Fruit fly (Drosophila melanogaster) whole organism, embryonic: ENCODE data around the gene Nrx-IV.

Experiments
- ATbp ChIP-seq: fragments of 200-800 bp; sonication (Bioruptor generic); optimal IDR thresholded peaks from 2 replicates; lab custom pipeline; 2017; ENCODE audit warnings: missing biosample characterization, mild to moderate bottlenecking, missing genetic modification characterization, missing genetic modification reagents
- Ada2b ChIP-seq: fragments of 200-800 bp; sonication (Bioruptor generic); IDR thresholded peaks from 2 replicates; pipeline ENCODE4 v1.3.6; 2022; ENCODE audit warnings: missing biosample characterization, missing genetic modification characterization
- CG11247 ChIP-seq: fragments of 200-800 bp; sonication (Bioruptor generic); IDR thresholded peaks from 2 replicates; pipeline ENCODE4 v1.3.6; 2022; ENCODE audit warnings: missing biosample characterization, missing genetic modification characterization
- CG12104 ChIP-seq: fragments of 200-800 bp; sonication (Bioruptor generic); optimal IDR thresholded peaks from 3 replicates; lab custom pipeline; 2016; ENCODE audit warnings: missing biosample characterization, missing genetic modification characterization
- CG14014 ChIP-seq: fragments of 200-800 bp; sonication (Bioruptor generic); IDR thresholded peaks from 2 replicates; pipeline ENCODE4 v1.3.6; 2022; ENCODE audit warnings: missing biosample characterization, missing genetic modification characterization
- CG1529 ChIP-seq: fragments of 200-800 bp; sonication (Bioruptor generic); optimal IDR thresholded peaks from 3 replicates; lab custom pipeline; 2018; ENCODE audit warnings: missing biosample characterization, missing genetic modification characterization
- CG15514 ChIP-seq: fragments of 200-800 bp; sonication (Bioruptor generic); optimal IDR thresholded peaks from 3 replicates; lab custom pipeline; 2017; ENCODE audit warnings: missing biosample characterization, missing genetic modification characterization, mild to moderate bottlenecking, moderate library complexity, missing genetic modification reagents
- CG18619 ChIP-seq: fragments of 200-800 bp; sonication (Bioruptor generic); optimal IDR thresholded peaks from 3 replicates; lab custom pipeline; 2017; ENCODE audit warnings: missing biosample characterization, mild to moderate bottlenecking, missing genetic modification characterization
- CG18764 ChIP-seq: fragments of 200-800 bp; sonication (Bioruptor generic); optimal IDR thresholded peaks from 3 replicates; lab custom pipeline; 2016; ENCODE audit warnings: missing biosample characterization, missing genetic modification characterization
- CG2889 ChIP-seq: fragments of 200-800 bp; sonication (Bioruptor generic); IDR thresholded peaks from 3 replicates; pipeline ENCODE4 v1.3.6; 2022; ENCODE audit warnings: missing biosample characterization, missing genetic modification characterization
- CG30020 ChIP-seq: fragments of 200-800 bp; optimal IDR thresholded peaks from 2 replicates; lab custom pipeline; 2019; ENCODE audit warnings: missing biosample characterization, mild to moderate bottlenecking, missing genetic modification characterization, moderate library complexity
- CG31388 ChIP-seq: fragments of 200-800 bp; sonication (Bioruptor generic); optimal IDR thresholded peaks from 2 replicates; lab custom pipeline; 2016; ENCODE audit warnings: missing biosample characterization, missing genetic modification characterization
- CG33557 ChIP-seq: fragments of 200-800 bp; sonication (Bioruptor generic); optimal IDR thresholded peaks from 2 replicates; lab custom pipeline; 2019; ENCODE audit warnings: missing biosample characterization, mild to moderate bottlenecking, missing genetic modification characterization, moderate library complexity
- CG34376 ChIP-seq: fragments of 200-800 bp; sonication (Bioruptor generic); optimal IDR thresholded peaks from 2 replicates; lab custom pipeline; 2018; ENCODE audit warnings: missing biosample characterization, mild to moderate bottlenecking, missing genetic modification characterization
- CG4707 ChIP-seq: fragments of 200-800 bp; sonication (Bioruptor generic); optimal IDR thresholded peaks from 2 replicates; lab custom pipeline; 2018; ENCODE audit warnings: missing biosample characterization, mild to moderate bottlenecking, missing genetic modification characterization, moderate library complexity
- CG9727 ChIP-seq: fragments of 200-800 bp; sonication (Bioruptor generic); optimal IDR thresholded peaks from 3 replicates; lab custom pipeline; 2017; ENCODE audit warnings: missing biosample characterization, mild to moderate bottlenecking, missing genetic modification characterization
- CTCF ChIP-seq: fragments of 200-800 bp; sonication (Bioruptor generic); optimal IDR thresholded peaks from 2 replicates; lab custom pipeline; 2017; ENCODE audit warnings: missing biosample characterization, mild to moderate bottlenecking, missing genetic modification characterization, moderate library complexity
- D19A ChIP-seq: fragments of 200-800 bp; optimal IDR thresholded peaks from 3 replicates; lab custom pipeline; 2019; ENCODE audit warnings: missing biosample characterization, mild to moderate bottlenecking, missing genetic modification characterization, moderate library complexity
- Dip2 ChIP-seq: fragments of 200-800 bp; sonication (Bioruptor generic); IDR thresholded peaks from 2 replicates; pipeline ENCODE4 v1.3.6; 2022; ENCODE audit warnings: missing biosample characterization, missing genetic modification characterization
- Fer3 ChIP-seq: fragments of 200-800 bp; sonication (Bioruptor generic); optimal IDR thresholded peaks from 2 replicates; lab custom pipeline; 2018; ENCODE audit warnings: missing biosample characterization, mild to moderate bottlenecking, missing genetic modification characterization, moderate library complexity
- Hr3 ChIP-seq: fragments of 200-800 bp; sonication (Bioruptor generic); optimal IDR thresholded peaks from 3 replicates; lab custom pipeline; 2016; ENCODE audit warnings: missing biosample characterization, missing genetic modification characterization
- Hr39 ChIP-seq: fragments of >200 bp; optimal IDR thresholded peaks from 2 replicates; lab custom pipeline; 2017
- MBD-R2 ChIP-seq: fragments of 200-800 bp; sonication (Bioruptor generic); IDR thresholded peaks from 2 replicates; pipeline ENCODE4 v1.3.6; 2022; ENCODE audit warnings: missing biosample characterization, missing genetic modification characterization
- Nf-YC ChIP-seq: fragments of 200-800 bp; optimal IDR thresholded peaks from 3 replicates; lab custom pipeline; 2019; ENCODE audit warnings: missing biosample characterization, mild to moderate bottlenecking, missing genetic modification characterization, moderate library complexity
- Opbp ChIP-seq: fragments of 200-800 bp; sonication (Bioruptor generic); IDR thresholded peaks from 3 replicates; pipeline ENCODE4 v1.3.6; 2022; ENCODE audit warnings: missing biosample characterization, missing genetic modification characterization; ENCODE audit not compliant: partially characterized antibody
- Pdp1 ChIP-seq, 2 experiments: fragments of 200-800 bp; sonication (Bioruptor generic); optimal IDR thresholded peaks; 3 replicates each; lab custom pipeline; 2016; ENCODE audit warnings: missing biosample characterization in 2 of 2, missing genetic modification characterization in 2 of 2, mild to moderate bottlenecking in 1 of 2, moderate library complexity in 1 of 2
- Ravus ChIP-seq: fragments of 200-800 bp; sonication (Bioruptor generic); IDR thresholded peaks from 2 replicates; pipeline ENCODE4 v1.3.6; 2022; ENCODE audit warnings: missing biosample characterization, missing genetic modification characterization
- Six4 ChIP-seq: fragments of 200-800 bp; sonication (Bioruptor generic); optimal IDR thresholded peaks from 2 replicates; lab custom pipeline; 2016; ENCODE audit warnings: missing biosample characterization, missing genetic modification characterization
- ase ChIP-seq: fragments of 200-800 bp; sonication (Bioruptor generic); IDR thresholded peaks from 3 replicates; pipeline ENCODE4 v1.3.6; 2022; ENCODE audit warnings: missing biosample characterization, missing genetic modification characterization
- bab2 ChIP-seq: fragments of 200-800 bp; sonication (Bioruptor generic); optimal IDR thresholded peaks from 2 replicates; lab custom pipeline; 2016; ENCODE audit warnings: missing biosample characterization, missing genetic modification characterization
- cas ChIP-seq: fragments of 200-800 bp; sonication (Bioruptor generic); IDR thresholded peaks from 2 replicates; pipeline ENCODE4 v1.3.6; 2022; ENCODE audit warnings: missing biosample characterization, missing genetic modification characterization
- croc ChIP-seq: fragments of 200-800 bp; sonication (Bioruptor generic); conservative IDR thresholded peaks from 3 replicates; pipeline ENCODE4 v1.3.6; 2022; ENCODE audit warnings: missing biosample characterization, missing genetic modification characterization
- dm ChIP-seq: fragments of 200-800 bp; sonication (Bioruptor generic); optimal IDR thresholded peaks from 3 replicates; lab custom pipeline; 2016; ENCODE audit warnings: missing biosample characterization, missing genetic modification characterization
- fd96Cb ChIP-seq: fragments of 200-800 bp; sonication (Bioruptor generic); optimal IDR thresholded peaks from 2 replicates; lab custom pipeline; 2018; ENCODE audit warnings: missing biosample characterization, mild to moderate bottlenecking, missing genetic modification characterization, moderate library complexity
- grau ChIP-seq: fragments of 200-800 bp; optimal IDR thresholded peaks from 3 replicates; lab custom pipeline; 2019; ENCODE audit warnings: missing biosample characterization, mild to moderate bottlenecking, missing genetic modification characterization, moderate library complexity
- grn ChIP-seq: fragments of 200-800 bp; sonication (Bioruptor generic); optimal IDR thresholded peaks from 3 replicates; lab custom pipeline; 2017; ENCODE audit warnings: missing biosample characterization, missing genetic modification characterization
- insv ChIP-seq, 2 experiments: fragments of 200-800 bp; sonication (Bioruptor generic); optimal IDR thresholded peaks; 3 replicates each; lab custom pipeline; 2016 to 2018; ENCODE audit warnings: missing biosample characterization in 2 of 2, missing genetic modification characterization in 2 of 2
- lilli ChIP-seq: fragments of 200-800 bp; sonication (Bioruptor generic); optimal IDR thresholded peaks from 3 replicates; lab custom pipeline; 2016; ENCODE audit warnings: missing biosample characterization, missing genetic modification characterization
- lov ChIP-seq, 2 experiments: fragments of 200-800 bp in 1 of 2; fragments of >200 bp in 1 of 2; sonication (Bioruptor generic) in 1 of 2; IDR thresholded peaks in 1 of 2; optimal IDR thresholded peaks in 1 of 2; 2 replicates in 1 of 2; 3 replicates in 1 of 2; pipeline versions ENCODE4 v1.3.6 to Lab custom; 2017 to 2022; ENCODE audit warnings: missing biosample characterization in 1 of 2, missing genetic modification characterization in 1 of 2
- maf-S ChIP-seq: fragments of 200-800 bp; sonication (Bioruptor generic); optimal IDR thresholded peaks from 2 replicates; lab custom pipeline; 2016; ENCODE audit warnings: missing biosample characterization, missing genetic modification characterization
- mirr ChIP-seq: fragments of 200-800 bp; sonication (Bioruptor generic); optimal IDR thresholded peaks from 3 replicates; lab custom pipeline; 2018; ENCODE audit warnings: missing biosample characterization, mild to moderate bottlenecking, missing genetic modification characterization
- oc ChIP-seq: fragments of 200-800 bp; sonication (Bioruptor generic); optimal IDR thresholded peaks from 2 replicates; lab custom pipeline; 2018; ENCODE audit warnings: missing biosample characterization, mild to moderate bottlenecking, missing genetic modification characterization, moderate library complexity
- otp ChIP-seq: fragments of 200-800 bp; sonication (Bioruptor generic); IDR thresholded peaks from 3 replicates; pipeline ENCODE4, ENCODE4 v1.3.6; 2022; ENCODE audit warnings: missing biosample characterization, missing genetic modification characterization
- phol ChIP-seq: fragments of 200-800 bp; sonication (Bioruptor generic); optimal IDR thresholded peaks from 3 replicates; lab custom pipeline; 2018; ENCODE audit warnings: missing biosample characterization, mild to moderate bottlenecking, missing genetic modification characterization, moderate library complexity
- prd ChIP-seq, 3 experiments: fragments of >200 bp in 2 of 3; fragments of 200-800 bp in 1 of 3; sonication (Bioruptor generic) in 1 of 3; optimal IDR thresholded peaks in 2 of 3; IDR thresholded peaks in 1 of 3; 2 replicates in 2 of 3; 3 replicates in 1 of 3; pipeline versions ENCODE4 v1.3.6 to Lab custom; 2017 to 2022; ENCODE audit warnings: missing biosample characterization in 1 of 3, missing genetic modification characterization in 1 of 3
- seq ChIP-seq: fragments of 200-800 bp; sonication (Bioruptor generic); IDR thresholded peaks from 2 replicates; pipeline ENCODE4 v1.3.6; 2022; ENCODE audit warnings: missing biosample characterization, missing genetic modification characterization
- slou ChIP-seq: fragments of 200-800 bp; sonication (Bioruptor generic); optimal IDR thresholded peaks from 3 replicates; lab custom pipeline; 2016; ENCODE audit warnings: missing biosample characterization, missing genetic modification characterization
- ssp ChIP-seq: fragments of 200-800 bp; sonication (Bioruptor generic); IDR thresholded peaks from 2 replicates; pipeline ENCODE4 v1.3.6; 2022; ENCODE audit warnings: missing biosample characterization, missing genetic modification characterization
- unc-4 ChIP-seq: fragments of 200-800 bp; sonication (Bioruptor generic); IDR thresholded peaks from 2 replicates; pipeline ENCODE4 v1.3.6; 2022; ENCODE audit warnings: missing biosample characterization, missing genetic modification characterization; ENCODE audit not compliant: partially characterized antibody
- unpg ChIP-seq: fragments of 200-800 bp; sonication (Bioruptor generic); optimal IDR thresholded peaks from 3 replicates; lab custom pipeline; 2018; ENCODE audit warnings: missing biosample characterization, mild to moderate bottlenecking, missing genetic modification characterization, moderate library complexity

The Nrx-IV gene

dm6 chr3L:12136630-12137029 lies 9.7 kb upstream of the Nrx-IV start, which contains the start of the genes CG5645 and Atg12 (continued):
- TF ChIP-seq Ada2b (GFP tag; lab: Robert Waterston, UW), result peak; percentile 59; the same call in 1 of the 2 replicates
- TF ChIP-seq CG12104 (GFP tag; lab: Kevin White, UChicago), result peak; percentile 39
- TF ChIP-seq bab2 (GFP tag; lab: Kevin White, UChicago), result peak; percentile 20
- peak; percentile 14 for TF ChIP-seq CG31388 (GFP tag; lab: Kevin White, UChicago)
- TF ChIP-seq insv (GFP tag; optimal IDR thresholded peaks at IDR 0.05; lab: Kevin White, UChicago), result no peak
- TF ChIP-seq dm (GFP tag; lab: Kevin White, UChicago), result no peak
- no peak for TF ChIP-seq CTCF (GFP tag; lab: Kevin White, UChicago)
- no peak for TF ChIP-seq prd (optimal IDR thresholded peaks at IDR 0.05; lab: Kevin White, UChicago)
- TF ChIP-seq prd (GFP tag; IDR thresholded peaks at IDR 0.05; lab: Robert Waterston, UW), result peak; percentile 69; the same call in 2 of the 3 replicates
- peak; percentile 57 for TF ChIP-seq CG34376 (GFP tag; lab: Kevin White, UChicago)
- 0 out of 3 replicates have a peak, but pooled peaks have one; percentile 36 for TF ChIP-seq CG2889
- TF ChIP-seq CG30020 (tag; lab: Kevin White, UChicago), result peak; percentile 52
- peak; percentile 62 for TF ChIP-seq fd96Cb
- peak; percentile 59 for TF ChIP-seq phol (tag; lab: Kevin White, UChicago)
- TF ChIP-seq CG4707 (GFP tag; lab: Kevin White, UChicago), result no peak
- peak; percentile 64 for TF ChIP-seq Fer3 (tag; lab: Kevin White, UChicago)
- TF ChIP-seq Hr39 (lab: Kevin White, UChicago), result no peak
- peak; percentile 65 for TF ChIP-seq CG11247 (GFP tag; lab: Robert Waterston, UW)
- TF ChIP-seq Dip2 (GFP tag; lab: Robert Waterston, UW), result no peak
- peak; percentile 29; the same call in 1 of the 2 replicates for TF ChIP-seq cas (GFP tag; lab: Robert Waterston, UW)
- peak; percentile 11 for TF ChIP-seq maf-S
- peak; percentile 59 for TF ChIP-seq Nf-YC (tag; lab: Kevin White, UChicago)
- TF ChIP-seq unpg (GFP tag; lab: Kevin White, UChicago), result peak; percentile 73
- peak; percentile 8 for TF ChIP-seq Hr3 (GFP tag; lab: Kevin White, UChicago)
- peak; percentile 78 for TF ChIP-seq MBD-R2
- TF ChIP-seq lilli (GFP tag; lab: Kevin White, UChicago), result peak; percentile 43
- TF ChIP-seq Opbp (GFP tag; lab: Robert Waterston, UW), result peak; percentile 72; the same call in 2 of the 3 replicates
- TF ChIP-seq Six4, result peak; percentile 68
- no peak for TF ChIP-seq mirr (GFP tag; lab: Kevin White, UChicago)
- no peak for TF ChIP-seq CG1529 (GFP tag; lab: Kevin White, UChicago)
- no peak for TF ChIP-seq grn (GFP tag; lab: Kevin White, UChicago)
- TF ChIP-seq slou (GFP tag; lab: Kevin White, UChicago), result peak; percentile 56
- peak; percentile 85 for TF ChIP-seq unc-4 (GFP tag; lab: Robert Waterston, UW)
- no peak for TF ChIP-seq oc (tag; lab: Kevin White, UChicago)
- peak; percentile 50 for TF ChIP-seq CG9727 (GFP tag; lab: Kevin White, UChicago)
- peak; percentile 7 for TF ChIP-seq CG33557 (GFP tag; lab: Kevin White, UChicago)
- no peak for TF ChIP-seq lov (optimal IDR thresholded peaks at IDR 0.05; lab: Kevin White, UChicago)
- TF ChIP-seq lov (GFP tag; IDR thresholded peaks at IDR 0.05; lab: Robert Waterston, UW), result no peak
- TF ChIP-seq grau, result peak; percentile 62
- peak; percentile 47; the same call in 2 of the 3 replicates for TF ChIP-seq ase (GFP tag; lab: Robert Waterston, UW)
- TF ChIP-seq CG14014 (GFP tag; lab: Robert Waterston, UW), result peak; percentile 25; the same call in 1 of the 2 replicates
- 0 out of 2 replicates have a peak, but pooled peaks have one; percentile 2 for TF ChIP-seq Ravus (GFP tag; lab: Robert Waterston, UW)
- TF ChIP-seq CG18764 (GFP tag; lab: Kevin White, UChicago), result peak; percentile 58
- no peak for TF ChIP-seq croc (GFP tag; lab: Robert Waterston, UW)
- peak; percentile 73 for TF ChIP-seq CG15514
- TF ChIP-seq Pdp1 (GFP tag; optimal IDR thresholded peaks at IDR 0.05; lab: Kevin White, UChicago), result peak in 1 of 2 experiments; percentile 28
- peak; percentile 49 for TF ChIP-seq ATbp (GFP tag; lab: Kevin White, UChicago)
- TF ChIP-seq seq, result 0 out of 2 replicates have a peak, but pooled peaks have one; percentile 16
- no peak for TF ChIP-seq CG18619 (GFP tag; lab: Kevin White, UChicago)
- no peak for TF ChIP-seq otp
- peak; percentile 65 for TF ChIP-seq D19A (tag; lab: Kevin White, UChicago)
- peak; percentile 55 for TF ChIP-seq ssp (GFP tag; lab: Robert Waterston, UW)
